Worm (Caenorhabditis elegans) whole organism, L1 larva: ENCODE results near the gene asna-1.

Experiments used
- F16B12.6 ChIP-seq: fragments of 150-350 bp; optimal IDR thresholded peaks from 2 replicates; lab custom pipeline; 2014; ENCODE audit warnings: missing biosample characterization, missing genetic modification characterization
- alr-1 ChIP-seq: fragments of 200-800 bp; sonication (Bioruptor generic); optimal IDR thresholded peaks from 2 replicates; lab custom pipeline; 2018; ENCODE audit warnings: borderline replicate concordance, mild to moderate bottlenecking, missing genetic modification characterization, missing compliant biosample characterization
- aly-2 ChIP-seq: fragments of 150-350 bp; optimal IDR thresholded peaks from 2 replicates; lab custom pipeline; 2014; ENCODE audit warnings: missing biosample characterization, missing genetic modification characterization
- blmp-1 ChIP-seq: fragments of 150-350 bp; optimal IDR thresholded peaks from 2 replicates; lab custom pipeline; 2014; ENCODE audit warnings: missing biosample characterization, missing genetic modification characterization
- ceh-63 ChIP-seq: fragments of 200-800 bp; sonication (Bioruptor generic); optimal IDR thresholded peaks from 2 replicates; lab custom pipeline; 2018; ENCODE audit warnings: mild to moderate bottlenecking, missing genetic modification characterization, missing compliant biosample characterization
- ceh-8 ChIP-seq: fragments of 200-800 bp; sonication (Bioruptor generic); optimal IDR thresholded peaks from 2 replicates; lab custom pipeline; 2018; ENCODE audit warnings: mild to moderate bottlenecking, missing genetic modification characterization, moderate library complexity, missing compliant biosample characterization
- ces-1 ChIP-seq: fragments of 150-350 bp; optimal IDR thresholded peaks from 2 replicates; lab custom pipeline; 2014; ENCODE audit warnings: missing biosample characterization, missing genetic modification reagents, missing genetic modification characterization
- dpl-1 ChIP-seq, 3 experiments: fragments of 150-350 bp in 2 of 3; sonication (generic microtip) in 1 of 3; optimal IDR thresholded peaks; 2 replicates each; lab custom pipeline; 2014 to 2017; ENCODE audit warnings: missing biosample characterization in 3 of 3, missing genetic modification characterization in 3 of 3, missing genetic modification reagents in 3 of 3
- dsc-1 ChIP-seq: sonication (generic microtip); optimal IDR thresholded peaks from 2 replicates; lab custom pipeline; 2016; ENCODE audit warnings: mild to moderate bottlenecking, missing genetic modification characterization, missing compliant biosample characterization
- efl-3 ChIP-seq: fragments of 200-800 bp; sonication (Bioruptor generic); optimal IDR thresholded peaks from 2 replicates; lab custom pipeline; 2018; ENCODE audit warnings: mild to moderate bottlenecking, missing genetic modification characterization, missing compliant biosample characterization
- elt-2 ChIP-seq: sonication (generic microtip); optimal IDR thresholded peaks from 2 replicates; lab custom pipeline; 2016; ENCODE audit warnings: missing genetic modification characterization, mild to moderate bottlenecking, inconsistent platforms, missing compliant biosample characterization, missing genetic modification reagents
- fkh-8 ChIP-seq: sonication (generic microtip); optimal IDR thresholded peaks from 2 replicates; lab custom pipeline; 2016; ENCODE audit warnings: mild to moderate bottlenecking, missing genetic modification characterization, missing compliant biosample characterization
- hlh-4 ChIP-seq: sonication (generic microtip); optimal IDR thresholded peaks from 2 replicates; lab custom pipeline; 2016; ENCODE audit warnings: mild to moderate bottlenecking, missing genetic modification characterization, missing compliant biosample characterization
- hpl-2 ChIP-seq: fragments of 150-350 bp; optimal IDR thresholded peaks from 2 replicates; lab custom pipeline; 2014; ENCODE audit warnings: missing biosample characterization, missing genetic modification reagents, missing genetic modification characterization
- isw-1 ChIP-seq: fragments of 200-800 bp; sonication (Bioruptor generic); IDR thresholded peaks from 2 replicates; pipeline ENCODE4 v1.3.6; 2022; ENCODE audit warnings: missing genetic modification characterization, missing compliant biosample characterization
- jun-1 ChIP-seq: fragments of 150-350 bp; optimal IDR thresholded peaks from 2 replicates; lab custom pipeline; 2014; ENCODE audit warnings: missing biosample characterization, missing genetic modification reagents, missing genetic modification characterization
- lin-13 ChIP-seq: fragments of 150-350 bp; optimal IDR thresholded peaks from 2 replicates; lab custom pipeline; 2014; ENCODE audit warnings: missing biosample characterization, missing genetic modification reagents, missing genetic modification characterization
- lin-14 ChIP-seq: fragments of 200-800 bp; sonication (Bioruptor generic); optimal IDR thresholded peaks from 2 replicates; lab custom pipeline; 2018; ENCODE audit warnings: mild to moderate bottlenecking, missing genetic modification characterization, moderate library complexity, missing compliant biosample characterization
- lin-35 ChIP-seq, 2 experiments: fragments of 150-350 bp; optimal IDR thresholded peaks; 2 replicates each; lab custom pipeline; 2014; ENCODE audit warnings: missing biosample characterization in 2 of 2, missing genetic modification characterization in 2 of 2, missing genetic modification reagents in 2 of 2
- lin-39 ChIP-seq: fragments of 150-350 bp; optimal IDR thresholded peaks from 2 replicates; lab custom pipeline; 2014; ENCODE audit warnings: missing biosample characterization, missing genetic modification reagents, missing genetic modification characterization
- lir-3 ChIP-seq: sonication (generic microtip); optimal IDR thresholded peaks from 2 replicates; lab custom pipeline; 2016; ENCODE audit warnings: mild to moderate bottlenecking, missing genetic modification characterization, moderate library complexity, missing compliant biosample characterization; ENCODE audit not compliant: poor library complexity
- lsy-2 ChIP-seq, 2 experiments: fragments of 150-350 bp; optimal IDR thresholded peaks; 2 replicates each; lab custom pipeline; 2014; ENCODE audit warnings: missing biosample characterization in 2 of 2, missing genetic modification characterization in 2 of 2
- mab-9 ChIP-seq: fragments of 200-800 bp; sonication (Bioruptor generic); IDR thresholded peaks from 2 replicates; pipeline ENCODE4 v1.3.6; 2022; ENCODE audit warnings: missing genetic modification reagents, missing genetic modification characterization, missing compliant biosample characterization
- mdl-1 ChIP-seq, 2 experiments: fragments of 150-350 bp; optimal IDR thresholded peaks; 2 replicates each; lab custom pipeline; 2014 to 2017; ENCODE audit warnings: missing biosample characterization in 2 of 2, missing genetic modification characterization in 2 of 2, inconsistent platforms in 1 of 2
- nhr-11 ChIP-seq: fragments of 150-350 bp; optimal IDR thresholded peaks from 2 replicates; lab custom pipeline; 2014; ENCODE audit warnings: missing biosample characterization, missing genetic modification characterization
- nhr-12 ChIP-seq: sonication (generic microtip); optimal IDR thresholded peaks from 2 replicates; lab custom pipeline; 2017; ENCODE audit warnings: missing biosample characterization, missing genetic modification characterization
- nhr-19 ChIP-seq: fragments of 200-800 bp; sonication (Bioruptor generic); conservative IDR thresholded peaks from 2 replicates; pipeline ENCODE4 v1.3.6; 2022; ENCODE audit warnings: missing genetic modification characterization, missing compliant biosample characterization
- nhr-237 ChIP-seq: fragments of 150-350 bp; optimal IDR thresholded peaks from 2 replicates; lab custom pipeline; 2014; ENCODE audit warnings: missing biosample characterization, missing genetic modification characterization
- nhr-28 ChIP-seq: fragments of 150-350 bp; optimal IDR thresholded peaks from 2 replicates; lab custom pipeline; 2014; ENCODE audit warnings: missing biosample characterization, missing genetic modification characterization
- nhr-47 ChIP-seq: sonication (generic microtip); optimal IDR thresholded peaks from 2 replicates; lab custom pipeline; 2016; ENCODE audit warnings: mild to moderate bottlenecking, missing genetic modification characterization, moderate library complexity, missing compliant biosample characterization
- nhr-71 ChIP-seq: sonication (generic microtip); optimal IDR thresholded peaks from 2 replicates; lab custom pipeline; 2016; ENCODE audit warnings: mild to moderate bottlenecking, missing genetic modification characterization, moderate library complexity, missing compliant biosample characterization
- nhr-77 ChIP-seq: fragments of 150-350 bp; optimal IDR thresholded peaks from 2 replicates; lab custom pipeline; 2014; ENCODE audit warnings: missing biosample characterization, missing genetic modification characterization
- nhr-84 ChIP-seq: sonication (generic microtip); optimal IDR thresholded peaks from 2 replicates; lab custom pipeline; 2017; ENCODE audit warnings: missing biosample characterization, missing genetic modification characterization
- pag-3 ChIP-seq: sonication (generic microtip); optimal IDR thresholded peaks from 2 replicates; lab custom pipeline; 2017; ENCODE audit warnings: missing genetic modification characterization, mild to moderate bottlenecking, missing compliant biosample characterization, antibody characterized with exemption, borderline replicate concordance; ENCODE audit not compliant: insufficient read depth
- pax-3 ChIP-seq: fragments of 200-800 bp; sonication (Bioruptor generic); optimal IDR thresholded peaks from 2 replicates; lab custom pipeline; 2018; ENCODE audit warnings: mild to moderate bottlenecking, missing genetic modification characterization, moderate library complexity, missing compliant biosample characterization
- pqm-1 ChIP-seq: sonication (generic microtip); optimal IDR thresholded peaks from 3 replicates; lab custom pipeline; 2017; ENCODE audit warnings: missing biosample characterization, missing genetic modification characterization
- snpc-4 ChIP-seq: fragments of 150-350 bp; optimal IDR thresholded peaks from 2 replicates; lab custom pipeline; 2014; ENCODE audit warnings: missing biosample characterization, missing genetic modification characterization
- snu-23 ChIP-seq: sonication (generic microtip); optimal IDR thresholded peaks from 2 replicates; lab custom pipeline; 2016; ENCODE audit warnings: missing genetic modification characterization, missing compliant biosample characterization
- sox-4 ChIP-seq: sonication (generic microtip); optimal IDR thresholded peaks from 2 replicates; lab custom pipeline; 2016; ENCODE audit warnings: missing genetic modification characterization, missing compliant biosample characterization
- sptf-1 ChIP-seq: fragments of 150-350 bp; optimal IDR thresholded peaks from 2 replicates; lab custom pipeline; 2014; ENCODE audit warnings: missing biosample characterization, missing genetic modification characterization
- sup-37 ChIP-seq: fragments of 200-800 bp; sonication (Bioruptor generic); optimal IDR thresholded peaks from 2 replicates; lab custom pipeline; 2018; ENCODE audit warnings: mild to moderate bottlenecking, missing genetic modification characterization, missing compliant biosample characterization
- swsn-7 ChIP-seq: sonication (generic microtip); optimal IDR thresholded peaks from 2 replicates; lab custom pipeline; 2016; ENCODE audit warnings: missing genetic modification characterization, missing compliant biosample characterization
- tbx-2 ChIP-seq: sonication (generic microtip); optimal IDR thresholded peaks from 2 replicates; lab custom pipeline; 2016; ENCODE audit warnings: missing genetic modification characterization, missing compliant biosample characterization
- tlp-1 ChIP-seq: fragments of 150-350 bp; optimal IDR thresholded peaks from 2 replicates; lab custom pipeline; 2014; ENCODE audit warnings: missing biosample characterization, missing genetic modification characterization
- unc-130 ChIP-seq: fragments of 150-350 bp; optimal IDR thresholded peaks from 2 replicates; lab custom pipeline; 2017; ENCODE audit warnings: missing biosample characterization, missing genetic modification characterization, inconsistent platforms
- unc-30 ChIP-seq: sonication (generic microtip); optimal IDR thresholded peaks from 2 replicates; lab custom pipeline; 2017; ENCODE audit warnings: missing biosample characterization, missing genetic modification characterization
- unc-98 ChIP-seq: fragments of 200-800 bp; sonication (Bioruptor generic); IDR thresholded peaks from 2 replicates; pipeline ENCODE4 v1.3.6; 2022; ENCODE audit warnings: missing genetic modification characterization, missing compliant biosample characterization
- vab-15 ChIP-seq: sonication (generic microtip); optimal IDR thresholded peaks from 2 replicates; lab custom pipeline; 2017; ENCODE audit warnings: missing genotype, mild to moderate bottlenecking, missing genetic modification characterization, missing compliant biosample characterization
- zag-1 ChIP-seq: fragments of 150-350 bp; optimal IDR thresholded peaks from 2 replicates; lab custom pipeline; 2014; ENCODE audit warnings: missing biosample characterization, missing genetic modification characterization
- zip-4 ChIP-seq: fragments of 200-800 bp; sonication (Bioruptor generic); optimal IDR thresholded peaks from 2 replicates; lab custom pipeline; 2018; ENCODE audit warnings: mild to moderate bottlenecking, missing genetic modification characterization, moderate library complexity, missing compliant biosample characterization
- ztf-11 ChIP-seq, 2 experiments: sonication (generic microtip); optimal IDR thresholded peaks; 2 replicates each; lab custom pipeline; 2016 to 2017; ENCODE audit warnings: missing genetic modification characterization in 2 of 2, missing biosample characterization in 1 of 2, missing compliant biosample characterization in 1 of 2
- ztf-4 ChIP-seq: fragments of 150-350 bp; optimal IDR thresholded peaks from 2 replicates; lab custom pipeline; 2014; ENCODE audit warnings: missing biosample characterization, missing genetic modification characterization

asna-1 gene

ce11 chrIII:8904914-8905665 is 10.2 kb downstream of the asna-1 start, which contains the start of gene unc-32:
TSS of gene unc-32 (plus strand) at chrIII:8905615.
- TF ChIP-seq lin-39 = no peak
- no peak for TF ChIP-seq pqm-1 (tag; lab: Kevin White, UChicago)
- TF ChIP-seq lin-35 (GFP tag; optimal IDR thresholded peaks at IDR 0.05; lab: Kevin White, UChicago) = peak; percentile 41 to 47
- TF ChIP-seq elt-2 = no peak
- no peak for TF ChIP-seq isw-1 (GFP tag; lab: Robert Waterston, UW)
- peak; percentile 41 for TF ChIP-seq dsc-1 (tag; lab: Kevin White, UChicago)
- peak; percentile 84 for TF ChIP-seq lin-14 (GFP tag; lab: Kevin White, UChicago)
- TF ChIP-seq lsy-2 (tag; optimal IDR thresholded peaks at IDR 0.05; lab: Kevin White, UChicago) = peak; percentile 19 to 70
- no peak for TF ChIP-seq vab-15
- TF ChIP-seq unc-98 = no peak
- TF ChIP-seq mab-9 (GFP tag; lab: Robert Waterston, UW) = no peak
- no peak for TF ChIP-seq ces-1 (GFP tag; lab: Kevin White, UChicago)
- TF ChIP-seq snu-23 (GFP tag; lab: Kevin White, UChicago) = peak; percentile 56
- TF ChIP-seq lir-3 (tag; lab: Kevin White, UChicago) = no peak
- TF ChIP-seq hlh-4 (tag; lab: Kevin White, UChicago) = no peak
- no peak for TF ChIP-seq nhr-237 (tag; lab: Kevin White, UChicago)
- no peak for TF ChIP-seq ceh-8 (GFP tag; lab: Kevin White, UChicago)
- no peak for TF ChIP-seq pax-3 (tag; lab: Kevin White, UChicago)
- TF ChIP-seq nhr-12 (tag; lab: Kevin White, UChicago) = no peak
- TF ChIP-seq nhr-47 (tag; lab: Kevin White, UChicago) = peak; percentile 44
- no peak for TF ChIP-seq unc-130
- peak in 1 of 2 experiments; percentile 18 for TF ChIP-seq mdl-1 (tag; optimal IDR thresholded peaks at IDR 0.05; lab: Kevin White, UChicago)
- no peak for TF ChIP-seq pag-3 (tag; lab: Kevin White, UChicago)
- TF ChIP-seq ceh-63 (GFP tag; lab: Kevin White, UChicago) = no peak
- TF ChIP-seq lin-13 (GFP tag; lab: Kevin White, UChicago) = no peak
- no peak for TF ChIP-seq alr-1
- no peak for TF ChIP-seq ztf-4
- TF ChIP-seq blmp-1 (tag; lab: Kevin White, UChicago) = no peak
- no peak for TF ChIP-seq F16B12.6 (tag; lab: Kevin White, UChicago)
- no peak for TF ChIP-seq tlp-1 (tag; lab: Kevin White, UChicago)
- TF ChIP-seq zip-4 (GFP tag; lab: Kevin White, UChicago) = peak; percentile 1
- no peak for TF ChIP-seq sup-37 (GFP tag; lab: Kevin White, UChicago)
- TF ChIP-seq nhr-11 (tag; lab: Kevin White, UChicago) = no peak
- TF ChIP-seq ztf-11 (tag; optimal IDR thresholded peaks at IDR 0.05; lab: Kevin White, UChicago) = no peak
- TF ChIP-seq hpl-2 = no peak
- no peak for TF ChIP-seq unc-30 (tag; lab: Kevin White, UChicago)
- no peak for TF ChIP-seq sptf-1 (tag; lab: Kevin White, UChicago)
- peak; percentile 65 for TF ChIP-seq nhr-71 (tag; lab: Kevin White, UChicago)
- no peak for TF ChIP-seq efl-3
- no peak for TF ChIP-seq snpc-4 (tag; lab: Kevin White, UChicago)
- TF ChIP-seq nhr-19 (GFP tag; lab: Robert Waterston, UW) = no peak
- no peak for TF ChIP-seq sox-4 (tag; lab: Kevin White, UChicago)
- no peak for TF ChIP-seq nhr-28
- TF ChIP-seq aly-2 (tag; lab: Kevin White, UChicago) = no peak
- TF ChIP-seq nhr-77 (tag; lab: Kevin White, UChicago) = no peak
- peak in 2 of 3 experiments; percentile 36 to 40 for TF ChIP-seq dpl-1 (GFP tag; optimal IDR thresholded peaks at IDR 0.05; lab: Kevin White, UChicago)
- no peak for TF ChIP-seq zag-1 (tag; lab: Kevin White, UChicago)
- no peak for TF ChIP-seq jun-1 (tag; lab: Kevin White, UChicago)
- no peak for TF ChIP-seq nhr-84 (tag; lab: Kevin White, UChicago)
- peak; percentile 35 for TF ChIP-seq swsn-7
- peak; percentile 21 for TF ChIP-seq tbx-2 (tag; lab: Kevin White, UChicago)
- TF ChIP-seq fkh-8 (tag; lab: Kevin White, UChicago) = peak; percentile 80
